ENCODE assay signal across 3 fruit fly cellular contexts in genomic region chr3L:21892699-21893098, dm6.
TF ChIP-seq lines count a peak whose summit lies in the region.

No protein-coding gene starts in this region.

- TF ChIP-seq CTCF in whole organism, embryonic (GFP tag; optimal IDR thresholded peaks at IDR 0.05; lab: Kevin White, UChicago) = no peak

TF ChIP-seq in whole organism, embryonic, 481 proteins besides CTCF, POLR2A, EP300 and RAD21:
- TF ChIP-seq jing (GFP tag; optimal IDR thresholded peaks at IDR 0.05; lab: Kevin White, UChicago) = no peak
- TF ChIP-seq crol (GFP tag; IDR thresholded peaks at IDR 0.05; lab: Robert Waterston, UW) = peak; percentile 66
- no peak for TF ChIP-seq slp2 (GFP tag; optimal IDR thresholded peaks at IDR 0.05; lab: Kevin White, UChicago)
- no peak for TF ChIP-seq lola (GFP tag; optimal IDR thresholded peaks at IDR 0.05; lab: Kevin White, UChicago)
- TF ChIP-seq Drgx (GFP tag; IDR thresholded peaks at IDR 0.05; lab: Robert Waterston, UW) = peak; percentile 40; the same call in 1 of the 2 replicates
- 0 out of 3 replicates have a peak, but pooled peaks have one; percentile 21 for TF ChIP-seq CG2889 (GFP tag; IDR thresholded peaks at IDR 0.05; lab: Robert Waterston, UW)
- no peak for TF ChIP-seq CG13894 (tag; optimal IDR thresholded peaks at IDR 0.05; lab: Kevin White, UChicago)
- TF ChIP-seq nom (GFP tag; optimal IDR thresholded peaks at IDR 0.05; lab: Kevin White, UChicago) = peak; percentile 68
- no peak for TF ChIP-seq CG30403 (GFP tag; optimal IDR thresholded peaks at IDR 0.05; lab: Kevin White, UChicago)
- TF ChIP-seq CG15011 (GFP tag; optimal IDR thresholded peaks at IDR 0.05; lab: Kevin White, UChicago) = no peak
- TF ChIP-seq CG14860 (GFP tag; IDR thresholded peaks at IDR 0.05; lab: Robert Waterston, UW; ENCODE audit: partially characterized antibody) = no peak
- peak in 1 of 2 experiments; percentile 53 for TF ChIP-seq bsh (GFP tag; optimal IDR thresholded peaks at IDR 0.05; lab: Kevin White, UChicago)
- 0 out of 3 replicates have a peak, but pooled peaks have one; percentile 23 for TF ChIP-seq zen2 (GFP tag; IDR thresholded peaks at IDR 0.05; lab: Robert Waterston, UW; ENCODE audit: partially characterized antibody)

TF ChIP-seq in whole organism, prepupa, 60 proteins besides CTCF, POLR2A, EP300 and RAD21:
- TF ChIP-seq ss (GFP tag; optimal IDR thresholded peaks at IDR 0.05; lab: Kevin White, UChicago) (peak; percentile 60 to 69), CG15336 (GFP tag; IDR thresholded peaks at IDR 0.05; lab: Robert Waterston, UW) (peak; percentile 48; the same call in 1 of the 2 replicates), CG6808 (GFP tag; optimal IDR thresholded peaks at IDR 0.05; lab: Kevin White, UChicago) (peak; percentile 71), net (GFP tag; optimal IDR thresholded peaks at IDR 0.05; lab: Kevin White, UChicago) (peak; percentile 1), CG32006 (GFP tag; optimal IDR thresholded peaks at IDR 0.05; lab: Kevin White, UChicago) (no peak), Hr38 (GFP tag; optimal IDR thresholded peaks at IDR 0.05; lab: Kevin White, UChicago) (no peak), CG6163 (GFP tag; IDR thresholded peaks at IDR 0.05; lab: Robert Waterston, UW) (peak; percentile 72), CG4318 (GFP tag; optimal IDR thresholded peaks at IDR 0.05; lab: Kevin White, UChicago) (no peak), Gug (GFP tag; IDR thresholded peaks at IDR 0.05; lab: Robert Waterston, UW) (peak; percentile 52), esn (GFP tag; optimal IDR thresholded peaks at IDR 0.05; lab: Kevin White, UChicago) (no peak), Sox14 (GFP tag; optimal IDR thresholded peaks at IDR 0.05; lab: Kevin White, UChicago) (peak; percentile 12), CG1621 (tag; optimal IDR thresholded peaks at IDR 0.05; lab: Kevin White, UChicago) (peak; percentile 90), CG8119 (GFP tag; IDR thresholded peaks at IDR 0.05; lab: Robert Waterston, UW) (peak; percentile 64; the same call in 2 of the 3 replicates), salr (GFP tag; optimal IDR thresholded peaks at IDR 0.05; lab: Kevin White, UChicago) (peak in 1 of 2 experiments; percentile 55), dsx (GFP tag; optimal IDR thresholded peaks at IDR 0.05; lab: Kevin White, UChicago; ENCODE audit: poor library complexity, severe bottlenecking) (peak; percentile 82), CG10631 (GFP tag; optimal IDR thresholded peaks at IDR 0.05; lab: Kevin White, UChicago) (no peak), CG34406 (GFP tag; optimal IDR thresholded peaks at IDR 0.05; lab: Kevin White, UChicago) (no peak), achi (GFP tag; optimal IDR thresholded peaks at IDR 0.05; lab: Kevin White, UChicago) (no peak), dac (GFP tag; optimal IDR thresholded peaks at IDR 0.05; lab: Kevin White, UChicago) (peak; percentile 28), spab (GFP tag; optimal IDR thresholded peaks at IDR 0.05; lab: Kevin White, UChicago) (peak; percentile 37), CG3919 (GFP tag; optimal IDR thresholded peaks at IDR 0.05; lab: Kevin White, UChicago) (peak; percentile 38), CG3032 (tag; optimal IDR thresholded peaks at IDR 0.05; lab: Kevin White, UChicago) (peak; percentile 31), CG6276 (GFP tag; optimal IDR thresholded peaks at IDR 0.05; lab: Kevin White, UChicago) (peak; percentile 65), cyc (GFP tag; optimal IDR thresholded peaks at IDR 0.05; lab: Kevin White, UChicago) (no peak), Lpt (GFP tag; optimal IDR thresholded peaks at IDR 0.05; lab: Kevin White, UChicago) (peak; percentile 77), CG10669 (GFP tag; optimal IDR thresholded peaks at IDR 0.05; lab: Kevin White, UChicago) (peak; percentile 31), eg (GFP tag; IDR thresholded peaks at IDR 0.05; lab: Robert Waterston, UW) (peak; percentile 74)

TF ChIP-seq in whole organism, pupa, 21 proteins besides CTCF, POLR2A, EP300 and RAD21:
- TF ChIP-seq CG12605 (GFP tag; IDR thresholded peaks at IDR 0.05; lab: Robert Waterston, UW) (peak; percentile 63; the same call in 1 of the 2 replicates), fd96Ca (GFP tag; IDR thresholded peaks at IDR 0.05; lab: Robert Waterston, UW) (peak; percentile 65; the same call in 2 of the 3 replicates), CG15710 (tag; optimal IDR thresholded peaks at IDR 0.05; lab: Kevin White, UChicago) (peak; percentile 4), CG34367 (tag; optimal IDR thresholded peaks at IDR 0.05; lab: Kevin White, UChicago) (peak; percentile 41), CG4496 (GFP tag; IDR thresholded peaks at IDR 0.05; lab: Robert Waterston, UW) (peak; percentile 73; the same call in 2 of the 3 replicates), Ets98B (GFP tag; IDR thresholded peaks at IDR 0.05; lab: Robert Waterston, UW) (0 out of 2 replicates have a peak, but pooled peaks have one; percentile 49), gl (tag; optimal IDR thresholded peaks at IDR 0.05; lab: Kevin White, UChicago) (peak; percentile 60), CG10348 (GFP tag; IDR thresholded peaks at IDR 0.05; lab: Robert Waterston, UW) (no peak), CG13204 (GFP tag; optimal IDR thresholded peaks at IDR 0.05; lab: Kevin White, UChicago) (peak; percentile 97), CG32121 (GFP tag; IDR thresholded peaks at IDR 0.05; lab: Robert Waterston, UW) (peak; percentile 78), CG8301 (tag; optimal IDR thresholded peaks at IDR 0.05; lab: Kevin White, UChicago) (peak; percentile 30), CG8159 (tag; optimal IDR thresholded peaks at IDR 0.05; lab: Kevin White, UChicago) (peak; percentile 16), Pif1B (GFP tag; optimal IDR thresholded peaks at IDR 0.05; lab: Kevin White, UChicago) (peak; percentile 41), Pif1A (GFP tag; optimal IDR thresholded peaks at IDR 0.05; lab: Kevin White, UChicago) (no peak), rn (GFP tag; IDR thresholded peaks at IDR 0.05; lab: Robert Waterston, UW) (0 out of 2 replicates have a peak, but pooled peaks have one; percentile 24), CG9948 (tag; optimal IDR thresholded peaks at IDR 0.05; lab: Kevin White, UChicago) (peak; percentile 35), CG17806 (tag; optimal IDR thresholded peaks at IDR 0.05; lab: Kevin White, UChicago) (no peak), D1 (tag; optimal IDR thresholded peaks at IDR 0.05; lab: Kevin White, UChicago) (no peak), CG14655 (GFP tag; optimal IDR thresholded peaks at IDR 0.05; lab: Kevin White, UChicago) (peak; percentile 63), EcR (GFP tag; optimal IDR thresholded peaks at IDR 0.05; lab: Kevin White, UChicago) (peak; percentile 94), Snoo (tag; optimal IDR thresholded peaks at IDR 0.05; lab: Kevin White, UChicago) (no peak)
TF ChIP-seq in whole organism, pupa: peak in this region for 16.

Comparison
In these comparisons a context has a peak if more than half of its experiments do, and no peak if none do; other contexts are left out.
1. Of the 7 proteins assayed by ChIP-seq in both whole organism, embryonic and whole organism, prepupa: peak only in whole organism, embryonic: none; only in whole organism, prepupa: Gug and Lpt; in both: none; in neither: 5.